Worm (Caenorhabditis elegans) whole organism, early embryonic: ENCODE results near the gene R07D5.2.

Source experiments
- B0310.2 ChIP-seq: sonication (generic microtip); optimal IDR thresholded peaks from 2 replicates; lab custom pipeline; 2016; ENCODE audit warnings: mild to moderate bottlenecking, missing genetic modification characterization, missing compliant biosample characterization
- F13C5.2 ChIP-seq: sonication (generic microtip); optimal IDR thresholded peaks from 2 replicates; lab custom pipeline; 2017; ENCODE audit warnings: mild to moderate bottlenecking, missing genetic modification characterization, inconsistent platforms, missing compliant biosample characterization
- aly-1 ChIP-seq: sonication (generic microtip); optimal IDR thresholded peaks from 2 replicates; lab custom pipeline; 2016; ENCODE audit warnings: missing genetic modification characterization, missing compliant biosample characterization
- ama-1 ChIP-seq: fragments of 150-350 bp; optimal IDR thresholded peaks from 2 replicates; lab custom pipeline; 2014
- ceh-13 ChIP-seq: fragments of 200-800 bp; sonication (Bioruptor generic); optimal IDR thresholded peaks from 2 replicates; lab custom pipeline; 2018; ENCODE audit warnings: mild to moderate bottlenecking, missing genetic modification characterization, missing compliant biosample characterization
- flt-1 ChIP-seq: fragments of 200-800 bp; sonication (Bioruptor generic); IDR thresholded peaks from 2 replicates; pipeline ENCODE4 v1.3.6; 2022; ENCODE audit warnings: missing genetic modification characterization, missing compliant biosample characterization
- hmg-4 ChIP-seq: fragments of 200-800 bp; sonication (Bioruptor generic); optimal IDR thresholded peaks from 2 replicates; lab custom pipeline; 2018; ENCODE audit warnings: mild to moderate bottlenecking, missing genetic modification characterization, missing compliant biosample characterization
- hnd-1 ChIP-seq: sonication (generic microtip); optimal IDR thresholded peaks from 2 replicates; lab custom pipeline; 2016; ENCODE audit warnings: missing genetic modification characterization, missing compliant biosample characterization
- pes-1 ChIP-seq: fragments of 200-800 bp; sonication (Bioruptor generic); IDR thresholded peaks from 2 replicates; pipeline ENCODE4 v1.3.6; 2022; ENCODE audit warnings: missing genetic modification reagents, missing genetic modification characterization, missing compliant biosample characterization
- scrt-1 ChIP-seq: fragments of 200-800 bp; sonication (Bioruptor generic); IDR thresholded peaks from 2 replicates; pipeline ENCODE4 v1.3.6; 2022; ENCODE audit warnings: missing genetic modification characterization, missing compliant biosample characterization
- sea-1 ChIP-seq: fragments of 200-800 bp; sonication (Bioruptor generic); conservative IDR thresholded peaks from 2 replicates; pipeline ENCODE4 v1.3.6; 2022; ENCODE audit warnings: missing genetic modification characterization, missing compliant biosample characterization
- tbx-11 ChIP-seq: fragments of 200-800 bp; sonication (Bioruptor generic); IDR thresholded peaks from 2 replicates; pipeline ENCODE4 v1.3.6; 2022; ENCODE audit warnings: missing genetic modification characterization, missing compliant biosample characterization
- tbx-37 ChIP-seq: fragments of 200-800 bp; sonication (Bioruptor generic); conservative IDR thresholded peaks from 2 replicates; pipeline ENCODE4 v1.3.6; 2022; ENCODE audit warnings: missing genetic modification reagents, missing genetic modification characterization, missing compliant biosample characterization
- tra-4 ChIP-seq: sonication (generic microtip); optimal IDR thresholded peaks from 2 replicates; lab custom pipeline; 2017; ENCODE audit warnings: missing genetic modification characterization, missing compliant biosample characterization

ce11 chrX:15076042-15076565 lies 40.3 kb downstream of the R07D5.2 start, which contains the start of the genes H40L08.3 and H40L08.9:
- no peak for TF ChIP-seq ama-1 (lab: Kevin White, UChicago)
- no peak for TF ChIP-seq sea-1 (GFP tag; lab: Robert Waterston, UW)
- no peak for TF ChIP-seq aly-1 (tag; lab: Kevin White, UChicago)
- no peak for TF ChIP-seq tbx-11
- no peak for TF ChIP-seq ceh-13 (GFP tag; lab: Kevin White, UChicago)
- TF ChIP-seq tbx-37 (GFP tag; lab: Robert Waterston, UW) = no peak
- TF ChIP-seq hnd-1 (tag; lab: Kevin White, UChicago) = no peak
- no peak for TF ChIP-seq flt-1 (GFP tag; lab: Robert Waterston, UW)
- no peak for TF ChIP-seq scrt-1 (GFP tag; lab: Robert Waterston, UW)
- TF ChIP-seq F13C5.2 = no peak
- no peak for TF ChIP-seq pes-1 (GFP tag; lab: Robert Waterston, UW)
- TF ChIP-seq tra-4 = no peak
- TF ChIP-seq hmg-4 (GFP tag; lab: Kevin White, UChicago) = no peak
- TF ChIP-seq B0310.2 = no peak
